Worm (Caenorhabditis elegans) whole organism, young adult: ENCODE measurements around the gene F44E5.17.

Source experiments
- B0261.1 ChIP-seq: sonication (generic microtip); optimal IDR thresholded peaks from 2 replicates; lab custom pipeline; 2016; ENCODE audit warnings: mild to moderate bottlenecking, missing genetic modification characterization, moderate library complexity, missing compliant biosample characterization
- B0336.3 ChIP-seq: fragments of 200-800 bp; sonication (Bioruptor generic); IDR thresholded peaks from 2 replicates; pipeline ENCODE4 v1.3.6; 2022; ENCODE audit warnings: missing genetic modification characterization, missing compliant biosample characterization
- D2030.7 ChIP-seq: fragments of 200-800 bp; sonication (Bioruptor generic); IDR thresholded peaks from 2 replicates; pipeline ENCODE4 v1.3.6; 2022; ENCODE audit warnings: missing genetic modification reagents, missing genetic modification characterization, missing compliant biosample characterization
- F52B5.7 ChIP-seq: sonication (generic microtip); optimal IDR thresholded peaks from 2 replicates; lab custom pipeline; 2016; ENCODE audit warnings: mild to moderate bottlenecking, missing genetic modification characterization, missing compliant biosample characterization
- F57A8.1 ChIP-seq: fragments of 200-800 bp; sonication (Bioruptor generic); optimal IDR thresholded peaks from 2 replicates; lab custom pipeline; 2018; ENCODE audit warnings: mild to moderate bottlenecking, missing genetic modification characterization, moderate library complexity, missing compliant biosample characterization
- K11D2.4 ChIP-seq: fragments of 200-800 bp; sonication (Bioruptor generic); IDR thresholded peaks from 2 replicates; pipeline ENCODE4 v1.3.6; 2022; ENCODE audit warnings: missing genetic modification reagents, missing genetic modification characterization, missing compliant biosample characterization
- K12H6.12 ChIP-seq: fragments of 200-800 bp; sonication (Bioruptor generic); optimal IDR thresholded peaks from 2 replicates; lab custom pipeline; 2018; ENCODE audit warnings: mild to moderate bottlenecking, missing genetic modification characterization, missing compliant biosample characterization
- T07F8.4 ChIP-seq: sonication (generic microtip); optimal IDR thresholded peaks from 2 replicates; lab custom pipeline; 2016; ENCODE audit warnings: mild to moderate bottlenecking, missing genetic modification characterization, moderate library complexity, missing compliant biosample characterization
- Y56A3A.18 ChIP-seq: fragments of 200-800 bp; sonication (Bioruptor generic); IDR thresholded peaks from 2 replicates; pipeline ENCODE4 v1.3.6; 2022; ENCODE audit warnings: missing genetic modification reagents, missing genetic modification characterization, missing compliant biosample characterization
- Y95B8A.8 ChIP-seq: fragments of 200-800 bp; sonication (Bioruptor generic); IDR thresholded peaks from 2 replicates; pipeline ENCODE4 v1.3.6; 2022; ENCODE audit warnings: missing genetic modification reagents, missing genetic modification characterization, missing compliant biosample characterization
- aptf-3 ChIP-seq: fragments of 200-800 bp; sonication (Bioruptor generic); IDR thresholded peaks from 2 replicates; pipeline ENCODE4 v1.3.6; 2022; ENCODE audit warnings: missing genetic modification characterization, missing compliant biosample characterization
- atf-7 ChIP-seq: sonication (generic microtip); optimal IDR thresholded peaks from 2 replicates; lab custom pipeline; 2017; ENCODE audit warnings: mild to moderate bottlenecking, missing genetic modification characterization, missing compliant biosample characterization
- attf-5 ChIP-seq: fragments of 200-800 bp; sonication (Bioruptor generic); optimal IDR thresholded peaks from 2 replicates; lab custom pipeline; 2018; ENCODE audit warnings: mild to moderate bottlenecking, missing genetic modification characterization, missing compliant biosample characterization
- bed-1 ChIP-seq: fragments of 200-800 bp; sonication (Bioruptor generic); IDR thresholded peaks from 2 replicates; pipeline ENCODE4 v1.3.6; 2022; ENCODE audit warnings: missing genetic modification reagents, missing genetic modification characterization, missing compliant biosample characterization
- ccch-3 ChIP-seq: fragments of 200-800 bp; sonication (Bioruptor generic); optimal IDR thresholded peaks from 2 replicates; lab custom pipeline; 2018; ENCODE audit warnings: mild to moderate bottlenecking, missing genetic modification characterization, missing compliant biosample characterization
- cebp-1 ChIP-seq, 2 experiments: fragments of 200-800 bp in 1 of 2; sonication (Bioruptor generic) in 1 of 2; sonication (generic microtip) in 1 of 2; IDR thresholded peaks in 1 of 2; optimal IDR thresholded peaks in 1 of 2; 2 replicates each; pipeline versions ENCODE4 v1.3.6 to Lab custom; 2017 to 2022; ENCODE audit warnings: missing compliant biosample characterization in 2 of 2, missing genetic modification characterization in 2 of 2, mild to moderate bottlenecking in 1 of 2, missing genetic modification reagents in 1 of 2, moderate library complexity in 1 of 2
- ceh-58 ChIP-seq: fragments of 200-800 bp; sonication (Bioruptor generic); IDR thresholded peaks from 2 replicates; pipeline ENCODE4 v1.3.6; 2022; ENCODE audit warnings: missing genetic modification characterization, missing compliant biosample characterization
- ceh-79 ChIP-seq: sonication (generic microtip); optimal IDR thresholded peaks from 2 replicates; lab custom pipeline; 2017; ENCODE audit warnings: mild to moderate bottlenecking, missing genetic modification characterization, missing compliant biosample characterization
- ceh-91 ChIP-seq: fragments of 200-800 bp; sonication (Bioruptor generic); IDR thresholded peaks from 2 replicates; pipeline ENCODE4 v1.3.6; 2022; ENCODE audit warnings: missing genetic modification reagents, missing genetic modification characterization, missing compliant biosample characterization
- chd-7 ChIP-seq: sonication (generic microtip); optimal IDR thresholded peaks from 2 replicates; lab custom pipeline; 2016; ENCODE audit warnings: mild to moderate bottlenecking, missing genetic modification characterization, moderate library complexity, missing compliant biosample characterization
- die-1 ChIP-seq: sonication (generic microtip); optimal IDR thresholded peaks from 2 replicates; lab custom pipeline; 2016; ENCODE audit warnings: missing genotype, mild to moderate bottlenecking, missing genetic modification characterization, missing compliant biosample characterization
- dox-1 ChIP-seq: fragments of 200-800 bp; sonication (Bioruptor generic); IDR thresholded peaks from 2 replicates; pipeline ENCODE4 v1.3.6; 2022; ENCODE audit warnings: missing genetic modification reagents, missing genetic modification characterization, missing compliant biosample characterization
- efl-1 ChIP-seq: fragments of 150-350 bp; optimal IDR thresholded peaks from 2 replicates; lab custom pipeline; 2014; ENCODE audit warnings: missing biosample characterization, missing genetic modification reagents, missing genetic modification characterization
- egl-18 ChIP-seq: fragments of 200-800 bp; sonication (Bioruptor generic); IDR thresholded peaks from 2 replicates; pipeline ENCODE4 v1.3.6; 2022; ENCODE audit warnings: missing genetic modification reagents, missing genetic modification characterization, missing compliant biosample characterization
- ekl-4 ChIP-seq: fragments of 200-800 bp; sonication (Bioruptor generic); IDR thresholded peaks from 2 replicates; pipeline ENCODE4 v1.3.6; 2022; ENCODE audit warnings: missing genetic modification reagents, missing genetic modification characterization, missing compliant biosample characterization
- gei-17 ChIP-seq: fragments of 200-800 bp; sonication (Bioruptor generic); optimal IDR thresholded peaks from 2 replicates; lab custom pipeline; 2018; ENCODE audit warnings: mild to moderate bottlenecking, missing genetic modification characterization, missing compliant biosample characterization
- hrde-1 ChIP-seq: sonication (generic microtip); optimal IDR thresholded peaks from 2 replicates; lab custom pipeline; 2016; ENCODE audit warnings: missing genetic modification characterization, mild to moderate bottlenecking, missing compliant biosample characterization, moderate library complexity, missing genotype, missing genetic modification reagents, borderline replicate concordance
- let-526 ChIP-seq: fragments of 200-800 bp; sonication (Bioruptor generic); IDR thresholded peaks from 2 replicates; pipeline ENCODE4 v1.3.6; 2022; ENCODE audit warnings: missing genetic modification reagents, missing genetic modification characterization, missing compliant biosample characterization
- lin-26 ChIP-seq: fragments of 200-800 bp; sonication (Bioruptor generic); IDR thresholded peaks from 2 replicates; pipeline ENCODE4 v1.3.6; 2022; ENCODE audit warnings: missing genetic modification reagents, missing genetic modification characterization, missing compliant biosample characterization
- lsy-27 ChIP-seq: sonication (generic microtip); optimal IDR thresholded peaks from 2 replicates; lab custom pipeline; 2017; ENCODE audit warnings: missing genetic modification characterization, mild to moderate bottlenecking, missing compliant biosample characterization, antibody characterized with exemption, missing genotype, borderline replicate concordance; ENCODE audit not compliant: insufficient read depth
- madf-3 ChIP-seq: fragments of 200-800 bp; sonication (Bioruptor generic); IDR thresholded peaks from 2 replicates; pipeline ENCODE4 v1.3.6; 2022; ENCODE audit warnings: missing genetic modification reagents, missing genetic modification characterization, missing compliant biosample characterization
- mxl-1 ChIP-seq: sonication (generic microtip); optimal IDR thresholded peaks from 2 replicates; lab custom pipeline; 2016; ENCODE audit warnings: missing genetic modification characterization, missing compliant biosample characterization
- nfya-2 ChIP-seq: fragments of 200-800 bp; sonication (Bioruptor generic); IDR thresholded peaks from 2 replicates; pipeline ENCODE4 v1.3.6; 2022; ENCODE audit warnings: missing genetic modification reagents, missing genetic modification characterization, missing compliant biosample characterization
- nfyb-1 ChIP-seq: fragments of 200-800 bp; sonication (Bioruptor generic); IDR thresholded peaks from 2 replicates; pipeline ENCODE4 v1.3.6; 2022; ENCODE audit warnings: missing genetic modification reagents, missing genetic modification characterization, missing compliant biosample characterization
- nhr-27 ChIP-seq: fragments of 200-800 bp; sonication (Bioruptor generic); optimal IDR thresholded peaks from 2 replicates; lab custom pipeline; 2018; ENCODE audit warnings: mild to moderate bottlenecking, missing genetic modification characterization, moderate library complexity, missing compliant biosample characterization
- pha-4 ChIP-seq: fragments of 150-350 bp; sonication (generic microtip); optimal IDR thresholded peaks from 2 replicates; lab custom pipeline; 2014; ENCODE audit warnings: missing biosample characterization, missing genetic modification reagents, missing genetic modification characterization
- rcor-1 ChIP-seq: fragments of 200-800 bp; sonication (Bioruptor generic); IDR thresholded peaks from 2 replicates; pipeline ENCODE4 v1.3.6; 2022; ENCODE audit warnings: missing genetic modification reagents, missing genetic modification characterization, missing compliant biosample characterization
- sdz-38 ChIP-seq: sonication (generic microtip); optimal IDR thresholded peaks from 2 replicates; lab custom pipeline; 2016; ENCODE audit warnings: missing genotype, missing genetic modification characterization, missing compliant biosample characterization
- snpc-1.1 ChIP-seq: sonication (generic microtip); optimal IDR thresholded peaks from 2 replicates; lab custom pipeline; 2017; ENCODE audit warnings: missing genetic modification characterization, mild to moderate bottlenecking, missing compliant biosample characterization, antibody characterized with exemption, moderate library complexity, missing genotype, missing genetic modification reagents; ENCODE audit not compliant: insufficient read depth
- snpc-4 ChIP-seq, 5 experiments: fragments of 150-350 bp in 1 of 5; sonication (generic microtip) in 4 of 5; optimal IDR thresholded peaks; 2 replicates each; lab custom pipeline; 2014 to 2018; ENCODE audit warnings: missing genetic modification characterization in 5 of 5, missing biosample characterization in 3 of 5, antibody characterized with exemption in 2 of 5, mild to moderate bottlenecking in 2 of 5, missing compliant biosample characterization in 2 of 5, missing genotype in 2 of 5, moderate library complexity in 2 of 5, missing genetic modification reagents in 1 of 5
- sptf-2 ChIP-seq: fragments of 200-800 bp; sonication (Bioruptor generic); optimal IDR thresholded peaks from 2 replicates; lab custom pipeline; 2018; ENCODE audit warnings: mild to moderate bottlenecking, missing genetic modification characterization, missing compliant biosample characterization
- xnd-1 ChIP-seq: sonication (generic microtip); optimal IDR thresholded peaks from 2 replicates; lab custom pipeline; 2016; ENCODE audit warnings: missing genotype, missing genetic modification reagents, missing genetic modification characterization, missing compliant biosample characterization
- ztf-26 ChIP-seq: sonication (generic microtip); optimal IDR thresholded peaks from 2 replicates; lab custom pipeline; 2017; ENCODE audit warnings: missing genetic modification characterization, missing compliant biosample characterization

The F44E5.17 gene

ce11 chrII:11749490-11750172, 1.2 kb upstream of the F44E5.17 start (continued):
- TF ChIP-seq hrde-1 (tag; lab: Kevin White, UChicago) (no peak), ceh-58 (GFP tag; lab: Robert Waterston, UW) (no peak), snpc-4 (GFP tag; optimal IDR thresholded peaks at IDR 0.05; lab: Kevin White, UChicago) (no peak), snpc-4 (tag; optimal IDR thresholded peaks at IDR 0.05; lab: Kevin White, UChicago) (peak in 3 of 4 experiments; percentile 51 to 74 (median 59)), aptf-3 (GFP tag; lab: Robert Waterston, UW) (no peak), K11D2.4 (peak; percentile 73), F52B5.7 (tag; lab: Kevin White, UChicago) (peak; percentile 59), egl-18 (GFP tag; lab: Robert Waterston, UW) (no peak), B0261.1 (tag; lab: Kevin White, UChicago) (no peak), K12H6.12 (tag; lab: Kevin White, UChicago) (peak; percentile 87), ccch-3 (GFP tag; lab: Kevin White, UChicago) (no peak), cebp-1 (GFP tag; IDR thresholded peaks at IDR 0.05; lab: Robert Waterston, UW) (0 out of 2 replicates have a peak, but pooled peaks have one; percentile 50), cebp-1 (tag; optimal IDR thresholded peaks at IDR 0.05; lab: Kevin White, UChicago) (peak; percentile 90), efl-1 (GFP tag; lab: Kevin White, UChicago) (peak; percentile 17), ekl-4 (GFP tag; lab: Robert Waterston, UW) (0 out of 2 replicates have a peak, but pooled peaks have one; percentile 57), die-1 (tag; lab: Kevin White, UChicago) (peak; percentile 60), chd-7 (tag; lab: Kevin White, UChicago) (peak; percentile 74), xnd-1 (tag; lab: Kevin White, UChicago) (no peak), F57A8.1 (no peak), nfyb-1 (GFP tag; lab: Robert Waterston, UW) (peak; percentile 81; the same call in 1 of the 2 replicates), Y95B8A.8 (GFP tag; lab: Robert Waterston, UW) (no peak), bed-1 (no peak), ceh-91 (GFP tag; lab: Robert Waterston, UW) (no peak), pha-4 (tag; lab: Kevin White, UChicago) (no peak), snpc-1.1 (no peak), madf-3 (0 out of 2 replicates have a peak, but pooled peaks have one; percentile 63), B0336.3 (GFP tag; lab: Robert Waterston, UW) (peak; percentile 91), rcor-1 (0 out of 2 replicates have a peak, but pooled peaks have one; percentile 8), mxl-1 (no peak), dox-1 (peak; percentile 84), attf-5 (peak; percentile 89), sdz-38 (tag; lab: Kevin White, UChicago) (no peak), D2030.7 (no peak), ztf-26 (tag; lab: Kevin White, UChicago) (peak; percentile 2), sptf-2 (GFP tag; lab: Kevin White, UChicago) (no peak), lsy-27 (tag; lab: Kevin White, UChicago) (no peak), lin-26 (0 out of 2 replicates have a peak, but pooled peaks have one; percentile 61), nfya-2 (no peak), atf-7 (peak; percentile 75), ceh-79 (no peak), let-526 (GFP tag; lab: Robert Waterston, UW) (no peak), gei-17 (GFP tag; lab: Kevin White, UChicago) (peak; percentile 65), Y56A3A.18 (GFP tag; lab: Robert Waterston, UW) (no peak), T07F8.4 (peak; percentile 41), nhr-27 (tag; lab: Kevin White, UChicago) (no peak)
- TF ChIP-seq, all 124 proteins: peak for 48
